Worm (Caenorhabditis elegans) whole organism, L4 larva: ENCODE measurements around the gene daam-1.

Source experiments
- D1046.2 ChIP-seq: fragments of 200-800 bp; sonication (Bioruptor generic); IDR thresholded peaks from 2 replicates; pipeline ENCODE4 v1.3.6; 2022; ENCODE audit warnings: missing genetic modification characterization, missing compliant biosample characterization
- F10B5.3 ChIP-seq: sonication (generic microtip); optimal IDR thresholded peaks from 2 replicates; lab custom pipeline; 2016; ENCODE audit warnings: mild to moderate bottlenecking, missing genetic modification characterization, missing compliant biosample characterization
- T20F7.1 ChIP-seq: fragments of 200-800 bp; sonication (Bioruptor generic); optimal IDR thresholded peaks from 2 replicates; lab custom pipeline; 2018; ENCODE audit warnings: mild to moderate bottlenecking, missing genetic modification characterization, missing compliant biosample characterization
- Y105C5A.15 ChIP-seq: fragments of 200-800 bp; sonication (Bioruptor generic); IDR thresholded peaks from 2 replicates; pipeline ENCODE4 v1.3.6; 2022; ENCODE audit warnings: missing genetic modification characterization, missing compliant biosample characterization
- Y48G9A.11 ChIP-seq: fragments of 200-800 bp; sonication (Bioruptor generic); IDR thresholded peaks from 2 replicates; pipeline ENCODE4 v1.3.6; 2022; ENCODE audit warnings: missing genetic modification reagents, missing genetic modification characterization, missing compliant biosample characterization
- ama-1 ChIP-seq: fragments of 150-350 bp; optimal IDR thresholded peaks from 2 replicates; lab custom pipeline; 2014; ENCODE audit warnings: inconsistent platforms, mixed read lengths
- arid-1 ChIP-seq: fragments of 200-800 bp; sonication (Bioruptor generic); conservative IDR thresholded peaks from 2 replicates; pipeline ENCODE4 v1.3.6; 2022; ENCODE audit warnings: missing genetic modification reagents, missing genetic modification characterization, missing compliant biosample characterization
- attf-4 ChIP-seq: sonication (generic microtip); optimal IDR thresholded peaks from 3 replicates; lab custom pipeline; 2017; ENCODE audit warnings: missing biosample characterization, missing genetic modification characterization
- ceh-20 ChIP-seq: fragments of 200-800 bp; sonication (Bioruptor generic); IDR thresholded peaks from 2 replicates; pipeline ENCODE4 v1.3.6; 2022; ENCODE audit warnings: missing genetic modification reagents, missing genetic modification characterization, missing compliant biosample characterization
- ces-1 ChIP-seq: fragments of 150-350 bp; sonication (generic microtip); optimal IDR thresholded peaks from 4 replicates; lab custom pipeline; 2014; ENCODE audit warnings: missing biosample characterization, missing genetic modification reagents, missing genetic modification characterization
- cey-2 ChIP-seq: sonication (generic microtip); optimal IDR thresholded peaks from 3 replicates; lab custom pipeline; 2017; ENCODE audit warnings: missing genetic modification characterization, mild to moderate bottlenecking, missing compliant biosample characterization, antibody characterized with exemption, borderline replicate concordance; ENCODE audit not compliant: insufficient read depth
- daf-12 ChIP-seq: fragments of 150-350 bp; optimal IDR thresholded peaks from 2 replicates; lab custom pipeline; 2014; ENCODE audit warnings: missing biosample characterization, missing genetic modification reagents, missing genetic modification characterization
- daf-19 ChIP-seq: fragments of 200-800 bp; sonication (Bioruptor generic); conservative IDR thresholded peaks from 2 replicates; pipeline ENCODE4 v1.3.6; 2022; ENCODE audit warnings: missing genetic modification characterization, missing compliant biosample characterization
- daf-8 ChIP-seq: fragments of 200-800 bp; sonication (Bioruptor generic); IDR thresholded peaks from 2 replicates; pipeline ENCODE4 v1.3.6; 2022; ENCODE audit warnings: missing genetic modification characterization, missing compliant biosample characterization
- dmd-6 ChIP-seq: fragments of 200-800 bp; sonication (Bioruptor generic); IDR thresholded peaks from 2 replicates; pipeline ENCODE4 v1.3.6; 2022; ENCODE audit warnings: missing genetic modification reagents, missing genetic modification characterization, missing compliant biosample characterization
- dmd-9 ChIP-seq: fragments of 200-800 bp; sonication (Bioruptor generic); IDR thresholded peaks from 2 replicates; pipeline ENCODE4 v1.3.6; 2022; ENCODE audit warnings: missing genetic modification reagents, missing genetic modification characterization, missing compliant biosample characterization
- dve-1 ChIP-seq: sonication (generic microtip); optimal IDR thresholded peaks from 2 replicates; lab custom pipeline; 2017; ENCODE audit warnings: antibody characterized with exemption, mild to moderate bottlenecking, missing genetic modification characterization, missing compliant biosample characterization; ENCODE audit not compliant: insufficient read depth
- egl-27 ChIP-seq: sonication (generic microtip); optimal IDR thresholded peaks from 3 replicates; lab custom pipeline; 2017; ENCODE audit warnings: missing biosample characterization, missing genetic modification reagents, missing genetic modification characterization
- hlh-11 ChIP-seq: fragments of 200-800 bp; sonication (Bioruptor generic); optimal IDR thresholded peaks from 2 replicates; lab custom pipeline; 2018; ENCODE audit warnings: mild to moderate bottlenecking, missing genetic modification characterization, missing compliant biosample characterization
- hlh-30 ChIP-seq: sonication (generic microtip); optimal IDR thresholded peaks from 2 replicates; lab custom pipeline; 2017; ENCODE audit warnings: antibody characterized with exemption, mild to moderate bottlenecking, missing genetic modification characterization, missing compliant biosample characterization; ENCODE audit not compliant: insufficient read depth
- lim-7 ChIP-seq: fragments of 200-800 bp; sonication (Bioruptor generic); IDR thresholded peaks from 2 replicates; pipeline ENCODE4 v1.3.6; 2022; ENCODE audit warnings: missing genetic modification characterization, missing compliant biosample characterization
- lin-1 ChIP-seq: fragments of 200-800 bp; sonication (Bioruptor generic); IDR thresholded peaks from 2 replicates; pipeline ENCODE4 v1.3.6; 2022; ENCODE audit warnings: missing genetic modification reagents, missing genetic modification characterization, missing compliant biosample characterization
- lin-13 ChIP-seq: fragments of 150-350 bp; optimal IDR thresholded peaks from 2 replicates; lab custom pipeline; 2014; ENCODE audit warnings: missing biosample characterization, missing genetic modification reagents, missing genetic modification characterization
- lin-38 ChIP-seq: fragments of 200-800 bp; sonication (Bioruptor generic); IDR thresholded peaks from 2 replicates; pipeline ENCODE4 v1.3.6; 2022; ENCODE audit warnings: missing genetic modification reagents, missing genetic modification characterization, missing compliant biosample characterization
- mdl-1 ChIP-seq, 2 experiments: fragments of 150-350 bp in 1 of 2; sonication (generic microtip) in 1 of 2; optimal IDR thresholded peaks; 2 replicates each; lab custom pipeline; 2014 to 2017; ENCODE audit warnings: missing biosample characterization in 2 of 2, missing genetic modification characterization in 2 of 2
- mdt-29 ChIP-seq: fragments of 200-800 bp; sonication (Bioruptor generic); IDR thresholded peaks from 2 replicates; pipeline ENCODE4 v1.3.6; 2022; ENCODE audit warnings: missing genetic modification reagents, missing genetic modification characterization, missing compliant biosample characterization
- mep-1 ChIP-seq: fragments of 150-350 bp; sonication (generic microtip); optimal IDR thresholded peaks from 3 replicates; lab custom pipeline; 2014; ENCODE audit warnings: missing biosample characterization, missing genetic modification characterization
- mxl-2 ChIP-seq: fragments of 200-800 bp; sonication (Bioruptor generic); conservative IDR thresholded peaks from 2 replicates; pipeline ENCODE4 v1.3.6; 2022; ENCODE audit warnings: missing genetic modification reagents, missing genetic modification characterization, missing compliant biosample characterization
- mxl-3 ChIP-seq: fragments of 200-800 bp; sonication (Bioruptor generic); optimal IDR thresholded peaks from 2 replicates; lab custom pipeline; 2018; ENCODE audit warnings: mild to moderate bottlenecking, missing genetic modification characterization, missing compliant biosample characterization
- nhr-11 ChIP-seq: fragments of 150-350 bp; optimal IDR thresholded peaks from 2 replicates; lab custom pipeline; 2014; ENCODE audit warnings: missing biosample characterization, missing genetic modification characterization
- nhr-237 ChIP-seq: sonication (generic microtip); optimal IDR thresholded peaks from 2 replicates; lab custom pipeline; 2017; ENCODE audit warnings: missing biosample characterization, missing genetic modification characterization
- nhr-28 ChIP-seq: fragments of 150-350 bp; optimal IDR thresholded peaks from 2 replicates; lab custom pipeline; 2014; ENCODE audit warnings: missing biosample characterization, missing genetic modification characterization
- nhr-76 ChIP-seq: fragments of 150-350 bp; optimal IDR thresholded peaks from 2 replicates; lab custom pipeline; 2014; ENCODE audit warnings: missing biosample characterization, missing genetic modification characterization
- php-3 ChIP-seq: fragments of 200-800 bp; sonication (Bioruptor generic); IDR thresholded peaks from 2 replicates; pipeline ENCODE4 v1.3.6; 2022; ENCODE audit warnings: missing genetic modification reagents, missing genetic modification characterization, missing compliant biosample characterization
- pqm-1 ChIP-seq: sonication (generic microtip); optimal IDR thresholded peaks from 2 replicates; lab custom pipeline; 2017; ENCODE audit warnings: missing biosample characterization, missing genetic modification characterization
- saeg-2 ChIP-seq: fragments of 200-800 bp; sonication (Bioruptor generic); IDR thresholded peaks from 2 replicates; pipeline ENCODE4 v1.3.6; 2022; ENCODE audit warnings: missing genetic modification reagents, missing genetic modification characterization, missing compliant biosample characterization
- sdz-12 ChIP-seq: fragments of 200-800 bp; sonication (Bioruptor generic); optimal IDR thresholded peaks from 2 replicates; lab custom pipeline; 2018; ENCODE audit warnings: mild to moderate bottlenecking, missing genetic modification characterization, missing compliant biosample characterization
- skn-1 ChIP-seq: fragments of 150-350 bp; optimal IDR thresholded peaks from 2 replicates; lab custom pipeline; 2014; ENCODE audit warnings: missing biosample characterization, missing genetic modification characterization
- snpc-1.2 ChIP-seq: fragments of 200-800 bp; sonication (Bioruptor generic); IDR thresholded peaks from 2 replicates; pipeline ENCODE4 v1.3.6; 2022; ENCODE audit warnings: missing genetic modification reagents, missing genetic modification characterization, missing compliant biosample characterization
- tag-97 ChIP-seq: fragments of 200-800 bp; sonication (Bioruptor generic); IDR thresholded peaks from 2 replicates; pipeline ENCODE4 v1.3.6; 2022; ENCODE audit warnings: missing genetic modification characterization, missing compliant biosample characterization
- tra-1 ChIP-seq: fragments of 200-800 bp; sonication (Bioruptor generic); IDR thresholded peaks from 2 replicates; pipeline ENCODE4 v1.3.6; 2022; ENCODE audit warnings: missing genetic modification reagents, missing genetic modification characterization, missing compliant biosample characterization
- unc-62 ChIP-seq, 3 experiments: fragments of 150-350 bp in 1 of 3; sonication (generic microtip); optimal IDR thresholded peaks in 2 of 3; peaks in 1 of 3; 1 replicate in 1 of 3; 2 replicates in 2 of 3; lab custom pipeline; 2014 to 2017; ENCODE audit warnings: missing biosample characterization in 3 of 3, missing genetic modification characterization in 3 of 3, missing genetic modification reagents in 3 of 3, missing genotype in 1 of 3
- zip-11 ChIP-seq: fragments of 200-800 bp; sonication (Bioruptor generic); IDR thresholded peaks from 2 replicates; pipeline ENCODE4 v1.3.6; 2022; ENCODE audit warnings: missing genetic modification characterization, missing compliant biosample characterization
- zip-2 ChIP-seq: fragments of 150-350 bp; optimal IDR thresholded peaks from 2 replicates; lab custom pipeline; 2014; ENCODE audit warnings: missing biosample characterization, missing genetic modification characterization

daam-1 gene

ce11 chrV:47799-48198 is 35.8 kb downstream of the daam-1 start:
- TF ChIP-seq daf-12 (no peak), skn-1 (tag; lab: Kevin White, UChicago) (no peak), zip-2 (tag; lab: Kevin White, UChicago) (no peak), unc-62 (GFP tag; optimal IDR thresholded peaks at IDR 0.05 in 1 of 2; lab: Kevin White, UChicago) (peak in 1 of 2 experiments; percentile 44), unc-62 (tag; optimal IDR thresholded peaks at IDR 0.05; lab: Kevin White, UChicago) (no peak), Y48G9A.11 (GFP tag; lab: Robert Waterston, UW) (no peak), mxl-3 (no peak), F10B5.3 (tag; lab: Kevin White, UChicago) (no peak), D1046.2 (GFP tag; lab: Robert Waterston, UW) (no peak), daf-19 (GFP tag; lab: Robert Waterston, UW) (no peak), lin-1 (GFP tag; lab: Robert Waterston, UW) (no peak), egl-27 (tag; lab: Kevin White, UChicago) (no peak), saeg-2 (GFP tag; lab: Robert Waterston, UW) (no peak), snpc-1.2 (GFP tag; lab: Robert Waterston, UW) (no peak), hlh-30 (tag; lab: Kevin White, UChicago) (no peak), hlh-11 (tag; lab: Kevin White, UChicago) (peak; percentile 60), nhr-76 (no peak), sdz-12 (no peak), mdt-29 (GFP tag; lab: Robert Waterston, UW) (no peak), dmd-9 (GFP tag; lab: Robert Waterston, UW) (no peak), ama-1 (lab: Kevin White, UChicago) (no peak), nhr-28 (peak; percentile 67), arid-1 (GFP tag; lab: Robert Waterston, UW) (no peak), mdl-1 (tag; optimal IDR thresholded peaks at IDR 0.05; lab: Kevin White, UChicago) (no peak), ceh-20 (GFP tag; lab: Robert Waterston, UW) (no peak), Y105C5A.15 (GFP tag; lab: Robert Waterston, UW) (no peak), nhr-11 (tag; lab: Kevin White, UChicago) (no peak), lin-13 (GFP tag; lab: Kevin White, UChicago) (no peak), attf-4 (tag; lab: Kevin White, UChicago) (no peak), tra-1 (GFP tag; lab: Robert Waterston, UW) (0 out of 2 replicates have a peak, but pooled peaks have one; percentile 53), dve-1 (tag; lab: Kevin White, UChicago) (peak; percentile 51), tag-97 (GFP tag; lab: Robert Waterston, UW) (no peak), pqm-1 (tag; lab: Kevin White, UChicago) (peak; percentile 70), lin-38 (GFP tag; lab: Robert Waterston, UW) (no peak), ces-1 (GFP tag; lab: Kevin White, UChicago) (no peak), cey-2 (tag; lab: Kevin White, UChicago) (no peak), zip-11 (GFP tag; lab: Robert Waterston, UW) (no peak), nhr-237 (no peak), daf-8 (GFP tag; lab: Robert Waterston, UW) (no peak), T20F7.1 (GFP tag; lab: Kevin White, UChicago) (no peak), php-3 (GFP tag; lab: Robert Waterston, UW) (0 out of 2 replicates have a peak, but pooled peaks have one; percentile 15), mep-1 (tag; lab: Kevin White, UChicago) (no peak), dmd-6 (GFP tag; lab: Robert Waterston, UW) (peak; percentile 83), mxl-2 (no peak), lim-7 (GFP tag; lab: Robert Waterston, UW) (no peak)
